Worm (Caenorhabditis elegans) whole organism, L2 larva: ENCODE data around the gene gad-1.

Experiments used
- C34F6.9 ChIP-seq: fragments of 150-350 bp; optimal IDR thresholded peaks from 2 replicates; lab custom pipeline; 2014; ENCODE audit warnings: missing biosample characterization, missing genetic modification characterization
- F13H6.1 ChIP-seq: sonication (generic microtip); optimal IDR thresholded peaks from 2 replicates; lab custom pipeline; 2016; ENCODE audit warnings: missing genetic modification characterization, missing compliant biosample characterization
- R02D3.7 ChIP-seq: fragments of 150-350 bp; optimal IDR thresholded peaks from 2 replicates; lab custom pipeline; 2014; ENCODE audit warnings: missing biosample characterization, missing genetic modification characterization
- Y55F3AM.14 ChIP-seq: fragments of 200-800 bp; sonication (Bioruptor generic); optimal IDR thresholded peaks from 2 replicates; lab custom pipeline; 2018; ENCODE audit warnings: mild to moderate bottlenecking, missing genetic modification characterization, missing compliant biosample characterization
- ZK546.5 ChIP-seq: sonication (generic microtip); optimal IDR thresholded peaks from 2 replicates; lab custom pipeline; 2017; ENCODE audit warnings: missing biosample characterization, missing genetic modification characterization
- blmp-1 ChIP-seq: sonication (generic microtip); optimal IDR thresholded peaks from 2 replicates; lab custom pipeline; 2017; ENCODE audit warnings: missing genetic modification characterization, mild to moderate bottlenecking, missing compliant biosample characterization, antibody characterized with exemption, moderate library complexity; ENCODE audit not compliant: insufficient read depth
- ceh-16 ChIP-seq: fragments of 150-350 bp; optimal IDR thresholded peaks from 2 replicates; lab custom pipeline; 2014; ENCODE audit warnings: missing biosample characterization, missing genetic modification characterization
- ceh-82 ChIP-seq: fragments of 150-350 bp; optimal IDR thresholded peaks from 2 replicates; lab custom pipeline; 2014; ENCODE audit warnings: missing biosample characterization, missing genetic modification characterization
- crh-2 ChIP-seq: sonication (generic microtip); optimal IDR thresholded peaks from 2 replicates; lab custom pipeline; 2017; ENCODE audit warnings: missing biosample characterization, missing genetic modification characterization
- egl-27 ChIP-seq: sonication (generic microtip); optimal IDR thresholded peaks from 3 replicates; lab custom pipeline; 2017; ENCODE audit warnings: missing biosample characterization, missing genetic modification reagents, missing genetic modification characterization
- elt-1 ChIP-seq: fragments of 150-350 bp; optimal IDR thresholded peaks from 2 replicates; lab custom pipeline; 2014; ENCODE audit warnings: missing biosample characterization, missing genetic modification characterization
- fos-1 ChIP-seq: fragments of 150-350 bp; optimal IDR thresholded peaks from 2 replicates; lab custom pipeline; 2014; ENCODE audit warnings: missing biosample characterization, missing genetic modification characterization
- gmeb-1 ChIP-seq: fragments of 150-350 bp; optimal IDR thresholded peaks from 2 replicates; lab custom pipeline; 2014; ENCODE audit warnings: missing biosample characterization, missing genetic modification characterization
- lin-11 ChIP-seq: fragments of 150-350 bp; sonication (generic microtip); optimal IDR thresholded peaks from 2 replicates; lab custom pipeline; 2014; ENCODE audit warnings: missing biosample characterization, missing genetic modification characterization, inconsistent platforms, mixed read lengths
- lin-39 ChIP-seq: fragments of 150-350 bp; optimal IDR thresholded peaks from 2 replicates; lab custom pipeline; 2014; ENCODE audit warnings: missing biosample characterization, missing genetic modification reagents, missing genetic modification characterization
- mab-5 ChIP-seq: fragments of 150-350 bp; optimal IDR thresholded peaks from 2 replicates; lab custom pipeline; 2014; ENCODE audit warnings: missing biosample characterization, missing genetic modification characterization
- nhr-10 ChIP-seq: sonication (generic microtip); optimal IDR thresholded peaks from 2 replicates; lab custom pipeline; 2017; ENCODE audit warnings: missing biosample characterization, missing genetic modification characterization
- nhr-11 ChIP-seq: fragments of 150-350 bp; optimal IDR thresholded peaks from 2 replicates; lab custom pipeline; 2014; ENCODE audit warnings: missing biosample characterization, missing genetic modification characterization
- nhr-12 ChIP-seq: fragments of 150-350 bp; optimal IDR thresholded peaks from 2 replicates; lab custom pipeline; 2014; ENCODE audit warnings: missing biosample characterization, missing genetic modification characterization
- nhr-129 ChIP-seq: fragments of 150-350 bp; optimal IDR thresholded peaks from 2 replicates; lab custom pipeline; 2014; ENCODE audit warnings: missing biosample characterization, missing genetic modification characterization
- nhr-21 ChIP-seq: fragments of 150-350 bp; optimal IDR thresholded peaks from 2 replicates; lab custom pipeline; 2014; ENCODE audit warnings: missing biosample characterization, missing genetic modification characterization
- nhr-25 ChIP-seq: fragments of 150-350 bp; sonication (generic microtip); optimal IDR thresholded peaks from 3 replicates; lab custom pipeline; 2014; ENCODE audit warnings: missing biosample characterization, missing genetic modification characterization
- nhr-6 ChIP-seq: fragments of 150-350 bp; optimal IDR thresholded peaks from 2 replicates; lab custom pipeline; 2014; ENCODE audit warnings: missing biosample characterization, missing genetic modification characterization
- nhr-77 ChIP-seq: fragments of 150-350 bp; optimal IDR thresholded peaks from 2 replicates; lab custom pipeline; 2014; ENCODE audit warnings: missing biosample characterization, missing genetic modification characterization
- peb-1 ChIP-seq: fragments of 150-350 bp; optimal IDR thresholded peaks from 2 replicates; lab custom pipeline; 2014; ENCODE audit warnings: missing biosample characterization, missing genetic modification characterization
- skn-1 ChIP-seq: sonication (generic microtip); optimal IDR thresholded peaks from 2 replicates; lab custom pipeline; 2017; ENCODE audit warnings: missing biosample characterization, missing genetic modification characterization
- sma-9 ChIP-seq, 2 experiments: fragments of 150-350 bp in 1 of 2; sonication (generic microtip) in 1 of 2; optimal IDR thresholded peaks; 2 replicates each; lab custom pipeline; 2014 to 2016; ENCODE audit warnings: missing genetic modification characterization in 2 of 2, mild to moderate bottlenecking in 1 of 2, missing biosample characterization in 1 of 2, missing compliant biosample characterization in 1 of 2, missing genetic modification reagents in 1 of 2, moderate library complexity in 1 of 2
- unc-39 ChIP-seq: fragments of 150-350 bp; optimal IDR thresholded peaks from 2 replicates; lab custom pipeline; 2014; ENCODE audit warnings: missing biosample characterization, missing genetic modification characterization
- unc-62 ChIP-seq: fragments of 150-350 bp; optimal IDR thresholded peaks from 2 replicates; lab custom pipeline; 2014; ENCODE audit warnings: missing biosample characterization, missing genetic modification reagents, missing genetic modification characterization
- ztf-11 ChIP-seq: sonication (generic microtip); optimal IDR thresholded peaks from 2 replicates; lab custom pipeline; 2017; ENCODE audit warnings: missing biosample characterization, missing genetic modification characterization

Gene gad-1

DNA sequence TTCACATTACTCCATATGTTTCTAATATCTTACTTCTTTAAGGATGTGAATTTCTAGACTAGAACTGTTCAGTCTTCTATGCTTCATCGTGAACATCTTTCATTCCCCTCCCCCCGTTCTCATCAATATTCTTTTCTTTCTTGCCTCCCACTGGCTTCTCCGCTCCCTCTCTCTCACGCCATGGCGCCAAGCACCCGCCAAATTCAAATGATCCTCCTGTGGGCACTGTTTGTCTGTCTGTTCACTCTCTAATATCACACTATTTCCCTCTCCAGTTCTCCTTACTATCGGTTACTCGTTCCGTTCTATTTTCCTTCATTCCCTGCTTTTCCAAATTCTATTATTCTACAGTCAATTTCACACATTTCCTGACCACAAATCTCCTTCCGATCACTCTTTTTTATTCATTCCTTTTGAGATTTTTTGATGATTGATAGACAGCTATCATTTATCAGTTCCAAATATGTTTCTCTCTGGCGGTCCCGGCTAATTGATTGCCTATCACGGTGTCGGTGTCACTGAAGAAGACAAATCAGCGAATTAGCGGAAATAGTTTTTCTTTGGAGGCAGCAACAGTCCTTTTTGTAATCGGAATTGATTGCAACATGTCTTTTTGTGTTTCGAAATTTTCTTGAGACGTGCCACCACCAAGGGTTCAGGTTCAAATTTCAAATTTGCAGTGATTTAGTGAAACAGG lies 25.2 kb upstream of the gad-1 start:
- TF ChIP-seq ceh-16 (tag; lab: Kevin White, UChicago) (peak; percentile 33), nhr-25 (no peak)
- TF ChIP-seq, all 48 proteins: peak for 1

DNA sequence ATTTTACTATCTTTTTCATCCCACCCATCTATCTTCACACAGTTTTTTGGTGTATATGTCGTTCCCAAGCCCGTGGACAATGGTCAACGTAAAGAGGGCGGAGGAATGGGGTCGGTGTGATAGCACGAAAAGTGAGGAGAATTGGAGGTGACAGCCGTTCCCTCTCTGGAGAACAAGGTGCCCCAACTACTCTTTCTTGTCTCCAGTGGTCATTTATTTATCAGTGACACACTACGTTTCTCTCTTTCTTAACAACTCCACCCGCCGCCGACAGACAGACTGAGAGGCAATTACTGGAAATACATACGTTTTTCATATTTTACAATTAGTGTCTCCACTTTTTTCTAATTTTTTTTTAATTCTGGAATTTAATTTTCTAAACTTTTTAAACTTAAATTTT lies 23.6 kb upstream of the gad-1 start:
- peak; percentile 5 for TF ChIP-seq F13H6.1 (tag; lab: Kevin White, UChicago)
- no peak for TF ChIP-seq nhr-12

DNA sequence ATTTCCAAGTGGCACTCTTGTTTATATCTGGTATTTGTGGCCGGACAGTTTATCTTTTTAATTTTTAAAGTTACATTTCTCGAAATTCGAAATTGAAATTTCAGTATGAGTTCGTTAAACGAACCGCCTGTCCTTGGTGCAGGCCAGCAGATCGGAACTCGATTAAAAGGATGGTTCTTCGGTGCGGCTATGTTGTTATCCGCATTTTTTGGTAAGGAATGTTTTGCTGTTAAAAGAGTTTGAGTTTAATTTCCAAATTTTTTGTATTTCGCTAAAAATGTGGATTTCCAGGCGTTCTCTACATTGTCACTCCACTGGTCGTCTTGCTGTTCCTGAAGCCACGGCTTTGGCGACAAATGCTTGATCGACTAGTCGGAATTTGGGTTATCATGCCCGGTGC lies 19.8 kb upstream of the gad-1 start, which contains the start of gene acl-9:
Gene acl-9, plus strand, starts transcription at position 105 of the 400 bp plus-strand sequence.
- TF ChIP-seq egl-27 (tag; lab: Kevin White, UChicago) (no peak), ztf-11 (no peak), peb-1 (tag; lab: Kevin White, UChicago) (no peak), crh-2 (tag; lab: Kevin White, UChicago) (no peak), C34F6.9 (tag; lab: Kevin White, UChicago) (no peak), nhr-10 (tag; lab: Kevin White, UChicago) (no peak), gmeb-1 (no peak), nhr-21 (tag; lab: Kevin White, UChicago) (no peak), nhr-6 (no peak), unc-62 (no peak)

DNA sequence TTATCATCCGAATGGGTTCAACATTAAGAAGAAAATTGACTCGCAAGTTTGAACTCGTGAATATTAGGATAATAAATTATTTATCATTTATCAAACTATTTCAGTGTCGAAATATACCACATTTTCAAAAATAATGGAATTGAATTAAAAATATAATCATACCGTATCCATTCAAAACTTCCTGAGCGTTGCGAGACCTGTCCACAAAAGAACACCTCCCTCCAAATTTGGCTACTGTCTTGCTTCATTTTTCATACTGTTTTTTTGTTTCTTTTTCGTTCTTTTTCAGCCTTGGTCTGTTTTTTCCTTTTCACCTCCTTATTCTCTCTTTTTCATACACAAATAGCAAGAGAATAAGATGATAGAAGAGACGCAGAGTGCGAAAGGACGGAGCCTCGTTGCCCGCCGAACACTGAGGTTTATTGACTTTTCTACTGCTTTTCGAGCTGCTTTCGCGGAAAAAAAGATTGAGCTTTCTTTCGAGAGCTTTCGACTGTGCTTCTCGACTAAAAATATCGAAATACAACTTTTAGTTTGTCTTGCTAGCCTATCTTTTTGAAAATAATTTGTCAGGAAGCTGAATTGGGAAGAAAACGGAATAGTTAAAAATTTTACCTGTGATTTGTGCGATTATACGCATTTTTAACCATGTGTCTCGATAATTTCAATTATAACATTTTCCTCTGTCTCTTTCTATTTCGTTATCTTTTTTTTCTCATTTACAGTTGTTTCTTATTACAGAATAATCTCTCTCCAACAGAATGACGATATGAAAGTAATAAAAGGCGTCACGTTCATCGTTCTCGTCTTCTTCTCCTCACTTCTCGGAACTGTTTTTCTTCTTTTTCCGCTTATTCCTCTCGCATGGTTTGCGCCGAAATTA lies 17.1 kb upstream of the gad-1 start, which contains the start of gene acl-8:
Gene acl-8, plus strand, starts transcription at position 742 of the 883 bp plus-strand sequence.
- TF ChIP-seq crh-2 (tag; lab: Kevin White, UChicago), result peak; percentile 41
- peak; percentile 40 for TF ChIP-seq fos-1
- no peak for TF ChIP-seq ceh-16 (tag; lab: Kevin White, UChicago)

DNA sequence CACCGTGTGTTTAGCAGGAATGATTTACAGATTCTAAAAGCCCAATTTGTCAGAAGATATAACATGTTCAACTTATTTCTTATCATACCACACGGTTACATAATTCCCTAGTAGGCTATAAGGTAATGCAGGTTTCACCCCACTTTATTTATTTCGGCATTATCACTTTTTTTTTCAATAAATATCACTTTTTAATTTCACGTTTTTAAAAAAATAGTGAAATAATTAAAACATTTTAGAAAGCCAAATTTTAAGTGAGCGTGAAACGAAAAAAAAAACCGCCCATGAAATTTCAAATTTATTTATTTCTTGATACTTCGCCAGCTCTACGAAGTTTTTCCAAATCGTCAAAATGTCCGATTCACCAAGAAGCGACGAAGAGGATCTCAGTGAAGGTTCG lies 15.1 kb upstream of the gad-1 start, which contains the start of gene fbxa-196:
Gene fbxa-196, plus strand, starts transcription at position 301 of the 400 bp plus-strand sequence.
- TF ChIP-seq nhr-10 (tag; lab: Kevin White, UChicago) (no peak), nhr-77 (tag; lab: Kevin White, UChicago) (no peak), F13H6.1 (tag; lab: Kevin White, UChicago) (no peak), R02D3.7 (no peak), nhr-12 (no peak), lin-11 (tag; lab: Kevin White, UChicago) (no peak), unc-39 (no peak), fos-1 (no peak), C34F6.9 (tag; lab: Kevin White, UChicago) (no peak), nhr-11 (tag; lab: Kevin White, UChicago) (no peak), peb-1 (tag; lab: Kevin White, UChicago) (no peak), ZK546.5 (tag; lab: Kevin White, UChicago) (no peak), mab-5 (tag; lab: Kevin White, UChicago) (no peak)

DNA sequence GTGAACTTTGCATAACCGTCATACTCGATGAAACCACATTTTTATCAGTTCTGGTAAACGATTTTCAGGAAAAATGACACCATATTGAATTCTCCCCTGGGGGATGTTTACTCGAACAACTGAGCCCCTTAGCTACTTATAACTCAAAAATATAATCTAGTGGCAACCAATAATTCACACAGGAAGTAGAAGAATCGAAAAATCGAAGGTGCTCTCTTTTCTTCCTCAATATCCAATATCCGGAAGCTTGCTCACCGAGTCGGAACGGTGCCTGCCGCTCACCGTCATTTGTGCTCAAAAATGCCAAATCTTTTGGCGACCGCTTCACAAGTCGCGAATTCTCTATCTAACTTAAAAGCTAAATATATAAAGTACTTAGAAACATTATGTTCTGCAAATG lies 8.7 kb upstream of the gad-1 start, which contains the start of gene T05H4.3:
Gene T05H4.3, plus strand, starts transcription at position 301 of the 400 bp plus-strand sequence.
- TF ChIP-seq lin-39 (tag; lab: Kevin White, UChicago) (no peak), R02D3.7 (no peak)

DNA sequence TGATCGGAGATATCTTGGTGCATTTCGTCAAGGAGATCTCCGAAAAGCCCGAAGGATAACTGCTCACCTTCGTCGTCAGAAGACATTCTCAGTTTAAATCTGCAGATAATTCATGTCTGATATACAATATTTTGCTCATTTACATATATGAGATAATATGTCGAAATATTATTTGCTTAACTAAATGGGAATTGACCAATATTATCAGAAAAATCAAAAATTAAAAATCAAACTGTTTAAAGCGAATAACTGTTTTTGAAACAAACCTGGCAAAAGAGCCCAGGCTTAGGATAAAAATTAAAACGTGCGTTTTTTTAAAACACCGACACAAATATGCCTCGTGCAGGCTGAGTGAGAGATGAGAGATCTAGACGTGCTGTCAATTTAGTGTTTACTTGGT lies 8.3 kb upstream of the gad-1 start, which contains the start of gene T05H4.15:
Gene T05H4.15, minus strand, starts transcription at position 101 of the 400 bp plus-strand sequence.
- TF ChIP-seq gmeb-1 (no peak), sma-9 (GFP tag; optimal IDR thresholded peaks at IDR 0.05; lab: Kevin White, UChicago) (no peak), sma-9 (tag; optimal IDR thresholded peaks at IDR 0.05; lab: Kevin White, UChicago) (no peak), R02D3.7 (no peak), nhr-77 (tag; lab: Kevin White, UChicago) (no peak)

DNA sequence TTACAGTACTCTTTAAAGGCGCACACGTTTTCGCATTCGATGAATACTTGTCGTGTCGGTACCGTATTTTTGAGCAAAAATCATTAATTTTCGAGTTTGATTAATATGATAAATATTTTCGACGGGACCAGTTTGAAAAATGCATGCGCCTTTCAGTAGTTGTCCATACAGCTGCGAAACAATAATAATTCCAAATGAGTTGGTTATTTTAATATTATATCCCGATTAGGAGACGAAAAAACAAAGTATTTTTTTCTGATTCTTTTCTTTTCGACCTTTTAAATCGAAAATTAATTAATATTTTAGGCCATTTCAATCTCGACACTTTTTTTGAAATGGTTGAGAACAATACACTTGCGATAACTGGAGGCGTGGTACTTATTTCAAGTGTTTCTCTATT lies 5.3 kb upstream of the gad-1 start, which contains the start of gene T05H4.4:
Gene T05H4.4, plus strand, starts transcription at position 301 of the 400 bp plus-strand sequence.
- no peak for TF ChIP-seq egl-27 (tag; lab: Kevin White, UChicago)
- no peak for TF ChIP-seq skn-1 (tag; lab: Kevin White, UChicago)
- TF ChIP-seq blmp-1 (tag; lab: Kevin White, UChicago), result no peak
- no peak for TF ChIP-seq elt-1 (tag; lab: Kevin White, UChicago)
- no peak for TF ChIP-seq F13H6.1 (tag; lab: Kevin White, UChicago)
- TF ChIP-seq nhr-129 (tag; lab: Kevin White, UChicago), result no peak
- TF ChIP-seq ceh-82 (tag; lab: Kevin White, UChicago), result no peak
- TF ChIP-seq Y55F3AM.14 (GFP tag; lab: Kevin White, UChicago), result no peak
